Worm (Caenorhabditis elegans) whole organism, midembryonic: Measurements from ENCODE around the gene W08E12.8.

Experiments
- T22C8.4 ChIP-seq: fragments of 200-800 bp; sonication (Bioruptor generic); IDR thresholded peaks from 2 replicates; pipeline ENCODE4 v1.3.6; 2022; ENCODE audit warnings: missing genetic modification characterization, missing compliant biosample characterization
- flt-1 ChIP-seq: fragments of 200-800 bp; sonication (Bioruptor generic); IDR thresholded peaks from 2 replicates; pipeline ENCODE4 v1.3.6; 2022; ENCODE audit warnings: missing genetic modification characterization, missing compliant biosample characterization
- med-1 ChIP-seq: sonication (generic microtip); optimal IDR thresholded peaks from 2 replicates; lab custom pipeline; 2017; ENCODE audit warnings: missing genetic modification characterization, mild to moderate bottlenecking, missing compliant biosample characterization, antibody characterized with exemption, missing genetic modification reagents; ENCODE audit not compliant: insufficient read depth
- ztf-23 ChIP-seq: fragments of 200-800 bp; sonication (Bioruptor generic); IDR thresholded peaks from 2 replicates; pipeline ENCODE4 v1.3.6; 2022; ENCODE audit warnings: missing genetic modification reagents, missing genetic modification characterization, missing compliant biosample characterization

DNA sequence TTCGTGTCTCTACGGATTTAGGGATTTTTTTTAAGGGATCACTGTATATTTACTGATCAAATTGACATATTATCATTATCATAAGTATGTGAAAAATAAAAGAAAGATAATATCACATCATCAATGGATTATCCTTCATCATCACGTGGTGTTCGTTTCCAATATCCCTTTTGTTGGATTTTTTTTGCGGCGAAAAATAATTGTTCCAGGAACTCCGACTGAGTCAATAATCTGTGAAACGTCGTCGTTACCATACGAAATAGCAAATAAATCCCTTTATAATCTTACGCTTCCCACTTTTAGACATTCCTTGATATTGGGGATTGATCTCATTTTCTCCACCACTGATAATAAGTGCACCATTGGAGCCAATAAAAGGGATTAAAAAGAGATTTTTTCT, 42.2 kb upstream of the W08E12.8 start:
- TF ChIP-seq ztf-23 (GFP tag; lab: Robert Waterston, UW) (no peak), T22C8.4 (no peak), flt-1 (no peak), med-1 (no peak)
